Worm (Caenorhabditis elegans) whole organism, L2 larva: ENCODE results near the gene Y7A5A.3.

ENCODE experiments used
- alr-1 ChIP-seq: fragments of 150-350 bp; optimal IDR thresholded peaks from 2 replicates; lab custom pipeline; 2014; ENCODE audit warnings: missing biosample characterization, missing genetic modification characterization
- ama-1 ChIP-seq: fragments of 150-350 bp; optimal IDR thresholded peaks from 2 replicates; lab custom pipeline; 2018; ENCODE audit warnings: inconsistent platforms
- ceh-16 ChIP-seq: fragments of 150-350 bp; optimal IDR thresholded peaks from 2 replicates; lab custom pipeline; 2014; ENCODE audit warnings: missing biosample characterization, missing genetic modification characterization
- crh-2 ChIP-seq: sonication (generic microtip); optimal IDR thresholded peaks from 2 replicates; lab custom pipeline; 2017; ENCODE audit warnings: missing biosample characterization, missing genetic modification characterization
- dmd-4 ChIP-seq: sonication (generic microtip); optimal IDR thresholded peaks from 2 replicates; lab custom pipeline; 2017; ENCODE audit warnings: missing biosample characterization, missing genetic modification characterization
- egl-27 ChIP-seq: sonication (generic microtip); optimal IDR thresholded peaks from 3 replicates; lab custom pipeline; 2017; ENCODE audit warnings: missing biosample characterization, missing genetic modification reagents, missing genetic modification characterization
- elt-1 ChIP-seq: fragments of 150-350 bp; optimal IDR thresholded peaks from 2 replicates; lab custom pipeline; 2014; ENCODE audit warnings: missing biosample characterization, missing genetic modification characterization
- elt-3 ChIP-seq: sonication (generic microtip); optimal IDR thresholded peaks from 2 replicates; lab custom pipeline; 2017; ENCODE audit warnings: missing biosample characterization, missing genetic modification characterization
- fos-1 ChIP-seq: fragments of 150-350 bp; optimal IDR thresholded peaks from 2 replicates; lab custom pipeline; 2014; ENCODE audit warnings: missing biosample characterization, missing genetic modification characterization
- gmeb-1 ChIP-seq: fragments of 150-350 bp; optimal IDR thresholded peaks from 2 replicates; lab custom pipeline; 2014; ENCODE audit warnings: missing biosample characterization, missing genetic modification characterization
- lin-11 ChIP-seq: fragments of 150-350 bp; sonication (generic microtip); optimal IDR thresholded peaks from 2 replicates; lab custom pipeline; 2014; ENCODE audit warnings: missing biosample characterization, missing genetic modification characterization, inconsistent platforms, mixed read lengths
- mab-5 ChIP-seq: fragments of 150-350 bp; optimal IDR thresholded peaks from 2 replicates; lab custom pipeline; 2014; ENCODE audit warnings: missing biosample characterization, missing genetic modification characterization
- mbf-1 ChIP-seq: sonication (generic microtip); optimal IDR thresholded peaks from 2 replicates; lab custom pipeline; 2017; ENCODE audit warnings: missing biosample characterization, missing genetic modification characterization
- nhr-10 ChIP-seq: sonication (generic microtip); optimal IDR thresholded peaks from 2 replicates; lab custom pipeline; 2017; ENCODE audit warnings: missing biosample characterization, missing genetic modification characterization
- nhr-11 ChIP-seq: fragments of 150-350 bp; optimal IDR thresholded peaks from 2 replicates; lab custom pipeline; 2014; ENCODE audit warnings: missing biosample characterization, missing genetic modification characterization
- nhr-12 ChIP-seq: fragments of 150-350 bp; optimal IDR thresholded peaks from 2 replicates; lab custom pipeline; 2014; ENCODE audit warnings: missing biosample characterization, missing genetic modification characterization
- nhr-129 ChIP-seq: fragments of 150-350 bp; optimal IDR thresholded peaks from 2 replicates; lab custom pipeline; 2014; ENCODE audit warnings: missing biosample characterization, missing genetic modification characterization
- nhr-21 ChIP-seq: fragments of 150-350 bp; optimal IDR thresholded peaks from 2 replicates; lab custom pipeline; 2014; ENCODE audit warnings: missing biosample characterization, missing genetic modification characterization
- nhr-23 ChIP-seq: fragments of 150-350 bp; optimal IDR thresholded peaks from 2 replicates; lab custom pipeline; 2014; ENCODE audit warnings: missing biosample characterization, missing genetic modification reagents, missing genetic modification characterization
- nhr-25 ChIP-seq: fragments of 150-350 bp; sonication (generic microtip); optimal IDR thresholded peaks from 3 replicates; lab custom pipeline; 2014; ENCODE audit warnings: missing biosample characterization, missing genetic modification characterization
- nhr-6 ChIP-seq: fragments of 150-350 bp; optimal IDR thresholded peaks from 2 replicates; lab custom pipeline; 2014; ENCODE audit warnings: missing biosample characterization, missing genetic modification characterization
- nhr-77 ChIP-seq: fragments of 150-350 bp; optimal IDR thresholded peaks from 2 replicates; lab custom pipeline; 2014; ENCODE audit warnings: missing biosample characterization, missing genetic modification characterization
- peb-1 ChIP-seq: fragments of 150-350 bp; optimal IDR thresholded peaks from 2 replicates; lab custom pipeline; 2014; ENCODE audit warnings: missing biosample characterization, missing genetic modification characterization
- skn-1 ChIP-seq: sonication (generic microtip); optimal IDR thresholded peaks from 2 replicates; lab custom pipeline; 2017; ENCODE audit warnings: missing biosample characterization, missing genetic modification characterization
- sma-3 ChIP-seq: sonication (generic microtip); optimal IDR thresholded peaks from 2 replicates; lab custom pipeline; 2016; ENCODE audit warnings: missing genetic modification reagents, missing genetic modification characterization, missing compliant biosample characterization
- sma-9 ChIP-seq, 2 experiments: fragments of 150-350 bp in 1 of 2; sonication (generic microtip) in 1 of 2; optimal IDR thresholded peaks; 2 replicates each; lab custom pipeline; 2014 to 2016; ENCODE audit warnings: missing genetic modification characterization in 2 of 2, mild to moderate bottlenecking in 1 of 2, missing biosample characterization in 1 of 2, missing compliant biosample characterization in 1 of 2, missing genetic modification reagents in 1 of 2, moderate library complexity in 1 of 2
- unc-39 ChIP-seq: fragments of 150-350 bp; optimal IDR thresholded peaks from 2 replicates; lab custom pipeline; 2014; ENCODE audit warnings: missing biosample characterization, missing genetic modification characterization
- unc-55 ChIP-seq: fragments of 150-350 bp; sonication (generic microtip); optimal IDR thresholded peaks from 3 replicates; lab custom pipeline; 2014; ENCODE audit warnings: missing biosample characterization, missing genetic modification reagents, missing genetic modification characterization
- zag-1 ChIP-seq: fragments of 150-350 bp; optimal IDR thresholded peaks from 2 replicates; lab custom pipeline; 2014; ENCODE audit warnings: missing biosample characterization, missing genetic modification characterization
- ztf-1 ChIP-seq: fragments of 200-800 bp; sonication (Bioruptor generic); conservative IDR thresholded peaks from 2 replicates; pipeline ENCODE4 v1.3.6; 2022; ENCODE audit warnings: missing genetic modification characterization, missing compliant biosample characterization
- ztf-11 ChIP-seq: sonication (generic microtip); optimal IDR thresholded peaks from 2 replicates; lab custom pipeline; 2017; ENCODE audit warnings: missing biosample characterization, missing genetic modification characterization
- ztf-4 ChIP-seq: fragments of 150-350 bp; optimal IDR thresholded peaks from 2 replicates; lab custom pipeline; 2014; ENCODE audit warnings: missing biosample characterization, missing genetic modification characterization

Gene Y7A5A.3

DNA sequence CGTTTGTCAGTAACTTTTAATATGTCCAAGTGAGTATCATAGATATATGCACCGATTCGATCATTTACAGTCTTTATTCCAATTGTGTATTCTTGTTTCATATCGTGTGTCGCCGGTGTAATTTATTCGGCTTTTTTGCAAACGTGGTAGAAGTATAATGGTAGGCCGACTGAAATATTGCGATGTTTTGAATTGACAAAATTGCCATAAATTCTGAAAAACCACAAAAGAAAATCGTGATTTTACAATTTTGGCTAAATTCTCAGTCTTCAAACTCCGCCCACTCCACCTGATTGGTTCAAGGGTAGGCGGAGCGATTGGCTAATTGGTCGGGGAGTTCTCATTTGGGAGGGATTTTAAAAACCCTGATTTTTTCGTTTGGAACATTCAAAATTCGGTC lies at the start of gene Y7A5A.3:
Y7A5A.3 (minus strand) TSS at position 101 of the 400 bp plus-strand sequence.
- TF ChIP-seq lin-11 (tag; lab: Kevin White, UChicago): no peak
- TF ChIP-seq zag-1 (tag; lab: Kevin White, UChicago): no peak
- TF ChIP-seq unc-39 (tag; lab: Kevin White, UChicago): no peak
- TF ChIP-seq nhr-77 (tag; lab: Kevin White, UChicago): no peak
- TF ChIP-seq skn-1 (tag; lab: Kevin White, UChicago): no peak
- no peak for TF ChIP-seq nhr-12 (tag; lab: Kevin White, UChicago)
- no peak for TF ChIP-seq ztf-4
- no peak for TF ChIP-seq peb-1 (tag; lab: Kevin White, UChicago)
- no peak for TF ChIP-seq ama-1 (lab: Kevin White, UChicago)
- TF ChIP-seq, all 48 proteins: peak for 0

- TF ChIP-seq dmd-4 (no peak), nhr-129 (tag; lab: Kevin White, UChicago) (no peak)
These were observed 47.1 kb upstream of the Y7A5A.3 start for ce11 chrX:15831537-15831936.

- TF ChIP-seq elt-3 (tag; lab: Kevin White, UChicago): no peak
- TF ChIP-seq sma-9 (GFP tag; optimal IDR thresholded peaks at IDR 0.05; lab: Kevin White, UChicago): no peak
- TF ChIP-seq sma-9 (tag; optimal IDR thresholded peaks at IDR 0.05; lab: Kevin White, UChicago): no peak
- no peak for TF ChIP-seq alr-1 (tag; lab: Kevin White, UChicago)
- TF ChIP-seq egl-27 (tag; lab: Kevin White, UChicago): no peak
- TF ChIP-seq crh-2 (tag; lab: Kevin White, UChicago): no peak
- TF ChIP-seq mbf-1 (tag; lab: Kevin White, UChicago): no peak
- no peak for TF ChIP-seq ztf-4
- TF ChIP-seq mab-5: no peak
- TF ChIP-seq nhr-11: no peak
- TF ChIP-seq nhr-23 (tag; lab: Kevin White, UChicago): no peak
- no peak for TF ChIP-seq unc-55 (GFP tag; lab: Kevin White, UChicago)
These were observed 43.6 kb upstream of the Y7A5A.3 start, which contains the start of gene Y7A5A.20 for ce11 chrX:15828059-15828458. Y7A5A.20 (plus strand) TSS chrX:15828359.

DNA sequence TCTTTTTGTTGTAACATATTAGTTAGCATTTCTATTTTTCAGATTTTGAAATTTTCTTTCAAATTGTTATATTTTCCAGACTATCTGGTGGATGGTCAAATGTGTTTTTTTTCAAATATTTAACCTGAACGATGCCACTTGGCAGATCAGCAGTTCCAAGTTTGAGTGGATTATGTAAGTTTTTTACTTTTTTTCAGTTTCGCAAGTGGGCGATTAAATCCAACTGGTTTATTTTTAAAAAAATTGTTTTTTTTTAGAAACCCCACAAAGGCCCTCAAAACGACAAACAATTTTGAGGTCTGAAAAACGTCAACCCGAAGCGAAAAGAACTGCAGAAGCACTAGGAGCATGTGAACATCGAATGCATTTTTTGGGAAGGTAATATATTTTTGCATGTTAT lies 42.4 kb upstream of the Y7A5A.3 start, which contains the start of gene Y7A5A.9:
Y7A5A.9 (plus strand) TSS at position 301 of the 400 bp plus-strand sequence.
- no peak for TF ChIP-seq zag-1 (tag; lab: Kevin White, UChicago)
- no peak for TF ChIP-seq nhr-77 (tag; lab: Kevin White, UChicago)
- no peak for TF ChIP-seq elt-1 (tag; lab: Kevin White, UChicago)
- TF ChIP-seq ceh-16 (tag; lab: Kevin White, UChicago): no peak
- no peak for TF ChIP-seq nhr-6 (tag; lab: Kevin White, UChicago)

DNA sequence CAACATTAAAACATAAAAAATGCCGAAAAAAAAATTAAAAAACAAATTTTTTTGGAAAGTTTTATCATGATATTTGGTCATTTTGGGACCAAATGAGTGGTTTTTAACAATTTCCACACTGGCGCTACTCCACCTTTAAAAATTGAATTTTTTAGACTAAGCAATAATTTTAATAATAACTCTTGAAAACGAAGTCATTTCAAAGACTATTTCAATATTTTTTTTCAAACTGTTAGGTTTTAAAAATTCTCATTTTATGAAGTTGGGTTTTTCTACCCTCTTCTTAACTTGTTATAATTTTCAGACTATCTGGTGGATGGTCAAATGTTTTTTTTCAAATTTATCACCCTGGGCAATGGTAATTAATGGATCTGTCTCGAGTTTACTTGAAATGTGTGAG lies 37.7 kb upstream of the Y7A5A.3 start, which contains the start of gene Y7A5A.8:
Y7A5A.8 (plus strand) TSS at position 301 of the 400 bp plus-strand sequence.
- no peak for TF ChIP-seq elt-1 (tag; lab: Kevin White, UChicago)
- no peak for TF ChIP-seq unc-55 (GFP tag; lab: Kevin White, UChicago)
- TF ChIP-seq nhr-11: no peak
- TF ChIP-seq unc-39 (tag; lab: Kevin White, UChicago): no peak
- TF ChIP-seq nhr-12 (tag; lab: Kevin White, UChicago): no peak
- no peak for TF ChIP-seq fos-1
- no peak for TF ChIP-seq ztf-11 (tag; lab: Kevin White, UChicago)
- TF ChIP-seq crh-2 (tag; lab: Kevin White, UChicago): no peak
- TF ChIP-seq mbf-1 (tag; lab: Kevin White, UChicago): no peak
- no peak for TF ChIP-seq ztf-1 (GFP tag; lab: Robert Waterston, UW)

ce11 chrX:15814548-15814947 lies 30.1 kb upstream of the Y7A5A.3 start:
- TF ChIP-seq egl-27 (tag; lab: Kevin White, UChicago): no peak
- TF ChIP-seq sma-3 (GFP tag; lab: Kevin White, UChicago): no peak
- no peak for TF ChIP-seq crh-2 (tag; lab: Kevin White, UChicago)
- TF ChIP-seq nhr-6 (tag; lab: Kevin White, UChicago): no peak
- TF ChIP-seq dmd-4: no peak
- TF ChIP-seq, all 48 proteins: peak for 0

ce11 chrX:15811341-15811740 lies 26.9 kb upstream of the Y7A5A.3 start:
- TF ChIP-seq gmeb-1 (no peak), nhr-10 (tag; lab: Kevin White, UChicago) (no peak), nhr-21 (no peak), ztf-1 (GFP tag; lab: Robert Waterston, UW) (no peak), alr-1 (tag; lab: Kevin White, UChicago) (no peak), elt-1 (tag; lab: Kevin White, UChicago) (no peak), nhr-25 (no peak), ztf-11 (tag; lab: Kevin White, UChicago) (no peak), nhr-12 (tag; lab: Kevin White, UChicago) (no peak), nhr-77 (tag; lab: Kevin White, UChicago) (no peak)
